Worm (Caenorhabditis elegans) whole organism, L4 larva: ENCODE measurements around the gene nhr-153.

Experiments used
- D1046.2 ChIP-seq: fragments of 200-800 bp; sonication (Bioruptor generic); IDR thresholded peaks from 2 replicates; pipeline ENCODE4 v1.3.6; 2022; ENCODE audit warnings: missing genetic modification characterization, missing compliant biosample characterization
- F37D6.2 ChIP-seq: sonication (generic microtip); optimal IDR thresholded peaks from 2 replicates; lab custom pipeline; 2016; ENCODE audit warnings: mild to moderate bottlenecking, missing genetic modification characterization, missing compliant biosample characterization
- F44E2.7 ChIP-seq: fragments of 200-800 bp; sonication (Bioruptor generic); IDR thresholded peaks from 2 replicates; pipeline ENCODE4 v2.1.2; 2022; ENCODE audit warnings: missing genetic modification characterization, missing compliant biosample characterization
- Y75B8A.6 ChIP-seq: fragments of 200-800 bp; sonication (Bioruptor generic); IDR thresholded peaks from 2 replicates; pipeline ENCODE4 v1.3.6; 2022; ENCODE audit warnings: missing genetic modification reagents, missing genetic modification characterization, missing compliant biosample characterization
- aha-1 ChIP-seq: fragments of 150-350 bp; peaks from one replicate; lab custom pipeline; 2014; ENCODE audit warnings: missing biosample characterization, missing genetic modification characterization
- ceh-28 ChIP-seq: fragments of 150-350 bp; optimal IDR thresholded peaks from 2 replicates; lab custom pipeline; 2014; ENCODE audit warnings: missing biosample characterization, missing genetic modification reagents, missing genetic modification characterization
- ceh-32 ChIP-seq: sonication (generic microtip); optimal IDR thresholded peaks from 2 replicates; lab custom pipeline; 2016; ENCODE audit warnings: mild to moderate bottlenecking, missing genetic modification characterization, missing compliant biosample characterization; ENCODE audit not compliant: poor library complexity
- cey-2 ChIP-seq: sonication (generic microtip); optimal IDR thresholded peaks from 3 replicates; lab custom pipeline; 2017; ENCODE audit warnings: missing genetic modification characterization, mild to moderate bottlenecking, missing compliant biosample characterization, antibody characterized with exemption, borderline replicate concordance; ENCODE audit not compliant: insufficient read depth
- daf-16 ChIP-seq, 3 experiments: sonication (generic microtip); optimal IDR thresholded peaks; 2 replicates each; lab custom pipeline; 2016 to 2017; ENCODE audit warnings: missing genetic modification characterization in 3 of 3, missing genetic modification reagents in 3 of 3, mild to moderate bottlenecking in 2 of 3, missing compliant biosample characterization in 2 of 3, missing biosample characterization in 1 of 3, moderate library complexity in 1 of 3
- daf-19 ChIP-seq: fragments of 200-800 bp; sonication (Bioruptor generic); conservative IDR thresholded peaks from 2 replicates; pipeline ENCODE4 v1.3.6; 2022; ENCODE audit warnings: missing genetic modification characterization, missing compliant biosample characterization
- daf-8 ChIP-seq: fragments of 200-800 bp; sonication (Bioruptor generic); IDR thresholded peaks from 2 replicates; pipeline ENCODE4 v1.3.6; 2022; ENCODE audit warnings: missing genetic modification characterization, missing compliant biosample characterization
- dmd-6 ChIP-seq: fragments of 200-800 bp; sonication (Bioruptor generic); IDR thresholded peaks from 2 replicates; pipeline ENCODE4 v1.3.6; 2022; ENCODE audit warnings: missing genetic modification reagents, missing genetic modification characterization, missing compliant biosample characterization
- dpl-1 ChIP-seq: fragments of 150-350 bp; optimal IDR thresholded peaks from 2 replicates; lab custom pipeline; 2014; ENCODE audit warnings: missing biosample characterization, missing genetic modification reagents, missing genetic modification characterization
- duxl-1 ChIP-seq: sonication (generic microtip); optimal IDR thresholded peaks from 2 replicates; lab custom pipeline; 2016; ENCODE audit warnings: mild to moderate bottlenecking, missing genetic modification characterization, moderate library complexity, missing compliant biosample characterization; ENCODE audit not compliant: poor library complexity
- dve-1 ChIP-seq: sonication (generic microtip); optimal IDR thresholded peaks from 2 replicates; lab custom pipeline; 2017; ENCODE audit warnings: antibody characterized with exemption, mild to moderate bottlenecking, missing genetic modification characterization, missing compliant biosample characterization; ENCODE audit not compliant: insufficient read depth
- fos-1 ChIP-seq: fragments of 150-350 bp; optimal IDR thresholded peaks from 2 replicates; lab custom pipeline; 2014; ENCODE audit warnings: missing biosample characterization, missing genetic modification characterization
- gei-8 ChIP-seq: fragments of 200-800 bp; sonication (Bioruptor generic); optimal IDR thresholded peaks from 2 replicates; lab custom pipeline; 2018; ENCODE audit warnings: mild to moderate bottlenecking, missing genetic modification characterization, missing compliant biosample characterization
- hif-1 ChIP-seq, 2 experiments: sonication (generic microtip); optimal IDR thresholded peaks; 2 replicates each; lab custom pipeline; 2016 to 2017; ENCODE audit warnings: missing compliant biosample characterization in 2 of 2, missing genetic modification characterization in 2 of 2, missing genetic modification reagents in 2 of 2, missing genotype in 2 of 2, mild to moderate bottlenecking in 1 of 2
- hlh-11 ChIP-seq: fragments of 200-800 bp; sonication (Bioruptor generic); optimal IDR thresholded peaks from 2 replicates; lab custom pipeline; 2018; ENCODE audit warnings: mild to moderate bottlenecking, missing genetic modification characterization, missing compliant biosample characterization
- hlh-30 ChIP-seq: sonication (generic microtip); optimal IDR thresholded peaks from 2 replicates; lab custom pipeline; 2017; ENCODE audit warnings: antibody characterized with exemption, mild to moderate bottlenecking, missing genetic modification characterization, missing compliant biosample characterization; ENCODE audit not compliant: insufficient read depth
- lin-13 ChIP-seq: fragments of 150-350 bp; optimal IDR thresholded peaks from 2 replicates; lab custom pipeline; 2014; ENCODE audit warnings: missing biosample characterization, missing genetic modification reagents, missing genetic modification characterization
- lin-29 ChIP-seq: fragments of 200-800 bp; sonication (Bioruptor generic); IDR thresholded peaks from 2 replicates; pipeline ENCODE4 v1.3.6; 2022; ENCODE audit warnings: missing genetic modification reagents, missing genetic modification characterization, missing compliant biosample characterization
- lir-3 ChIP-seq: sonication (generic microtip); optimal IDR thresholded peaks from 2 replicates; lab custom pipeline; 2016; ENCODE audit warnings: mild to moderate bottlenecking, missing genetic modification characterization, missing compliant biosample characterization
- madf-5 ChIP-seq, 2 experiments: fragments of 200-800 bp; sonication (Bioruptor generic); IDR thresholded peaks; 2 replicates each; pipeline ENCODE4 v1.3.6; 2022; ENCODE audit warnings: missing compliant biosample characterization in 2 of 2, missing genetic modification characterization in 2 of 2
- mdt-29 ChIP-seq: fragments of 200-800 bp; sonication (Bioruptor generic); IDR thresholded peaks from 2 replicates; pipeline ENCODE4 v1.3.6; 2022; ENCODE audit warnings: missing genetic modification reagents, missing genetic modification characterization, missing compliant biosample characterization
- mxl-2 ChIP-seq: fragments of 200-800 bp; sonication (Bioruptor generic); conservative IDR thresholded peaks from 2 replicates; pipeline ENCODE4 v1.3.6; 2022; ENCODE audit warnings: missing genetic modification reagents, missing genetic modification characterization, missing compliant biosample characterization
- nhr-102 ChIP-seq: sonication (generic microtip); optimal IDR thresholded peaks from 2 replicates; lab custom pipeline; 2016; ENCODE audit warnings: mild to moderate bottlenecking, missing genetic modification characterization, moderate library complexity, missing compliant biosample characterization
- nhr-11 ChIP-seq: fragments of 150-350 bp; optimal IDR thresholded peaks from 2 replicates; lab custom pipeline; 2014; ENCODE audit warnings: missing biosample characterization, missing genetic modification characterization
- nhr-111 ChIP-seq: fragments of 200-800 bp; sonication (Bioruptor generic); optimal IDR thresholded peaks from 2 replicates; lab custom pipeline; 2018; ENCODE audit warnings: mild to moderate bottlenecking, missing genetic modification characterization, missing compliant biosample characterization
- nhr-237 ChIP-seq: sonication (generic microtip); optimal IDR thresholded peaks from 2 replicates; lab custom pipeline; 2017; ENCODE audit warnings: missing biosample characterization, missing genetic modification characterization
- nhr-28 ChIP-seq: fragments of 150-350 bp; optimal IDR thresholded peaks from 2 replicates; lab custom pipeline; 2014; ENCODE audit warnings: missing biosample characterization, missing genetic modification characterization
- nhr-42 ChIP-seq: fragments of 200-800 bp; sonication (Bioruptor generic); IDR thresholded peaks from 2 replicates; pipeline ENCODE4 v1.3.6; 2022; ENCODE audit warnings: missing genetic modification characterization, missing compliant biosample characterization
- nhr-77 ChIP-seq: fragments of 150-350 bp; optimal IDR thresholded peaks from 2 replicates; lab custom pipeline; 2014; ENCODE audit warnings: missing biosample characterization, missing genetic modification characterization
- pha-4 ChIP-seq, 2 experiments: fragments of 150-350 bp in 1 of 2; fragments of 200-800 bp in 1 of 2; sonication (Bioruptor generic) in 1 of 2; IDR thresholded peaks in 1 of 2; optimal IDR thresholded peaks in 1 of 2; 2 replicates each; pipeline versions ENCODE4 v1.3.6 to Lab custom; 2014 to 2022; ENCODE audit warnings: missing genetic modification characterization in 2 of 2, missing genetic modification reagents in 2 of 2, missing biosample characterization in 1 of 2, missing compliant biosample characterization in 1 of 2
- php-3 ChIP-seq: fragments of 200-800 bp; sonication (Bioruptor generic); IDR thresholded peaks from 2 replicates; pipeline ENCODE4 v1.3.6; 2022; ENCODE audit warnings: missing genetic modification reagents, missing genetic modification characterization, missing compliant biosample characterization
- rbr-2 ChIP-seq: sonication (generic microtip); optimal IDR thresholded peaks from 2 replicates; lab custom pipeline; 2016; ENCODE audit warnings: missing genotype, missing genetic modification characterization, missing compliant biosample characterization
- set-16 ChIP-seq: fragments of 200-800 bp; sonication (Bioruptor generic); IDR thresholded peaks from 2 replicates; pipeline ENCODE4 v1.3.6; 2022; ENCODE audit warnings: missing genetic modification reagents, missing genetic modification characterization, missing compliant biosample characterization
- skn-1 ChIP-seq: fragments of 150-350 bp; optimal IDR thresholded peaks from 2 replicates; lab custom pipeline; 2014; ENCODE audit warnings: missing biosample characterization, missing genetic modification characterization
- snpc-4 ChIP-seq: fragments of 150-350 bp; optimal IDR thresholded peaks from 2 replicates; lab custom pipeline; 2014; ENCODE audit warnings: missing biosample characterization, missing genetic modification characterization
- spr-3 ChIP-seq: fragments of 200-800 bp; sonication (Bioruptor generic); optimal IDR thresholded peaks from 2 replicates; lab custom pipeline; 2018; ENCODE audit warnings: mild to moderate bottlenecking, missing genetic modification characterization, missing compliant biosample characterization
- unc-130 ChIP-seq: sonication (generic microtip); optimal IDR thresholded peaks from 2 replicates; lab custom pipeline; 2016; ENCODE audit warnings: missing genetic modification reagents, missing genetic modification characterization, missing compliant biosample characterization
- vab-7 ChIP-seq: fragments of 200-800 bp; sonication (Bioruptor generic); IDR thresholded peaks from 2 replicates; pipeline ENCODE4 v1.3.6; 2022; ENCODE audit warnings: missing genetic modification reagents, missing genetic modification characterization, missing compliant biosample characterization
- zfp-3 ChIP-seq: fragments of 200-800 bp; sonication (Bioruptor generic); conservative IDR thresholded peaks from 2 replicates; pipeline ENCODE4 v1.3.6; 2022; ENCODE audit warnings: missing genetic modification reagents, missing genetic modification characterization, missing compliant biosample characterization

Gene nhr-153

ce11 chrV:12091759-12092158, 12.3 kb upstream of the nhr-153 start, which contains the start of gene nhr-206 (continued):
- TF ChIP-seq hif-1 (tag; optimal IDR thresholded peaks at IDR 0.05; lab: Kevin White, UChicago) (no peak), pha-4 (GFP tag; IDR thresholded peaks at IDR 0.05; lab: Robert Waterston, UW) (no peak), pha-4 (tag; optimal IDR thresholded peaks at IDR 0.05; lab: Kevin White, UChicago) (no peak), F44E2.7 (GFP tag; lab: Robert Waterston, UW) (no peak), nhr-11 (tag; lab: Kevin White, UChicago) (no peak), lir-3 (tag; lab: Kevin White, UChicago) (no peak), cey-2 (tag; lab: Kevin White, UChicago) (no peak), Y75B8A.6 (GFP tag; lab: Robert Waterston, UW) (no peak), ceh-32 (tag; lab: Kevin White, UChicago) (no peak), nhr-102 (tag; lab: Kevin White, UChicago) (peak; percentile 40), rbr-2 (no peak), duxl-1 (no peak), set-16 (GFP tag; lab: Robert Waterston, UW) (no peak), D1046.2 (GFP tag; lab: Robert Waterston, UW) (no peak), lin-13 (GFP tag; lab: Kevin White, UChicago) (no peak), nhr-28 (tag; lab: Kevin White, UChicago) (peak; percentile 98), mdt-29 (GFP tag; lab: Robert Waterston, UW) (no peak), aha-1 (tag; lab: Kevin White, UChicago) (no peak), mxl-2 (GFP tag; lab: Robert Waterston, UW) (no peak), madf-5 (GFP tag; IDR thresholded peaks at IDR 0.05; lab: Robert Waterston, UW) (no peak), nhr-77 (peak; percentile 42), snpc-4 (tag; lab: Kevin White, UChicago) (no peak), nhr-42 (GFP tag; lab: Robert Waterston, UW) (no peak), daf-8 (GFP tag; lab: Robert Waterston, UW) (no peak), spr-3 (GFP tag; lab: Kevin White, UChicago) (no peak), hlh-11 (tag; lab: Kevin White, UChicago) (peak; percentile 63), daf-19 (no peak), F37D6.2 (tag; lab: Kevin White, UChicago) (no peak), nhr-237 (tag; lab: Kevin White, UChicago) (no peak), unc-130 (GFP tag; lab: Kevin White, UChicago) (no peak), skn-1 (no peak), vab-7 (GFP tag; lab: Robert Waterston, UW) (no peak), nhr-111 (GFP tag; lab: Kevin White, UChicago) (no peak), lin-29 (GFP tag; lab: Robert Waterston, UW) (no peak), fos-1 (no peak), ceh-28 (tag; lab: Kevin White, UChicago) (no peak), zfp-3 (GFP tag; lab: Robert Waterston, UW) (no peak)
- TF ChIP-seq, all 104 proteins: peak for 14

- TF ChIP-seq dve-1 (tag; lab: Kevin White, UChicago) (peak; percentile 15), hlh-30 (tag; lab: Kevin White, UChicago) (peak; percentile 13), dmd-6 (GFP tag; lab: Robert Waterston, UW) (0 out of 2 replicates have a peak, but pooled peaks have one; percentile 18), dpl-1 (GFP tag; lab: Kevin White, UChicago) (no peak), nhr-102 (tag; lab: Kevin White, UChicago) (peak; percentile 5), gei-8 (no peak), nhr-28 (tag; lab: Kevin White, UChicago) (peak; percentile 62), daf-16 (GFP tag; optimal IDR thresholded peaks at IDR 0.05; lab: Kevin White, UChicago) (no peak), daf-16 (tag; optimal IDR thresholded peaks at IDR 0.05; lab: Kevin White, UChicago) (peak; percentile 56), php-3 (no peak)
Observed at ce11 chrV:12094030-12094429, 10.0 kb upstream of the nhr-153 start, which contains the start of gene nhr-208. Gene nhr-208, plus strand, starts transcription at chrV:12094317.
